Worm (Caenorhabditis elegans) whole organism, early embryonic: ENCODE data around the gene F32A5.8.

Experiments
- ama-1 ChIP-seq: fragments of 150-350 bp; optimal IDR thresholded peaks from 2 replicates; lab custom pipeline; 2014
- ets-7 ChIP-seq: sonication (generic microtip); optimal IDR thresholded peaks from 2 replicates; lab custom pipeline; 2016; ENCODE audit warnings: missing genotype, missing genetic modification characterization, missing compliant biosample characterization
- flt-1 ChIP-seq: fragments of 200-800 bp; sonication (Bioruptor generic); IDR thresholded peaks from 2 replicates; pipeline ENCODE4 v1.3.6; 2022; ENCODE audit warnings: missing genetic modification characterization, missing compliant biosample characterization
- hmbx-1 ChIP-seq: sonication (generic microtip); optimal IDR thresholded peaks from 2 replicates; lab custom pipeline; 2016; ENCODE audit warnings: mild to moderate bottlenecking, missing genetic modification characterization, missing compliant biosample characterization
- scrt-1 ChIP-seq: fragments of 200-800 bp; sonication (Bioruptor generic); IDR thresholded peaks from 2 replicates; pipeline ENCODE4 v1.3.6; 2022; ENCODE audit warnings: missing genetic modification characterization, missing compliant biosample characterization
- sea-1 ChIP-seq: fragments of 200-800 bp; sonication (Bioruptor generic); conservative IDR thresholded peaks from 2 replicates; pipeline ENCODE4 v1.3.6; 2022; ENCODE audit warnings: missing genetic modification characterization, missing compliant biosample characterization

ce11 chrII:7233274-7233673 is 22.6 kb upstream of the F32A5.8 start:
- no peak for TF ChIP-seq ets-7
- TF ChIP-seq scrt-1 = no peak
- TF ChIP-seq ama-1 (lab: Kevin White, UChicago) = no peak
- TF ChIP-seq sea-1 (GFP tag; lab: Robert Waterston, UW) = no peak
- no peak for TF ChIP-seq hmbx-1 (tag; lab: Kevin White, UChicago)
- TF ChIP-seq flt-1 (GFP tag; lab: Robert Waterston, UW) = no peak
